Worm (Caenorhabditis elegans) whole organism, L3 larva: ENCODE measurements around the gene cal-3.

Experiments used
- ama-1 ChIP-seq: fragments of 150-350 bp; optimal IDR thresholded peaks from 2 replicates; lab custom pipeline; 2018
- ceh-16 ChIP-seq: sonication (generic microtip); optimal IDR thresholded peaks from 2 replicates; lab custom pipeline; 2017; ENCODE audit warnings: missing biosample characterization, missing genetic modification characterization
- egl-27 ChIP-seq: sonication (generic microtip); optimal IDR thresholded peaks from 4 replicates; lab custom pipeline; 2017; ENCODE audit warnings: missing biosample characterization, missing genetic modification reagents, missing genetic modification characterization
- fkh-10 ChIP-seq: sonication (generic microtip); optimal IDR thresholded peaks from 2 replicates; lab custom pipeline; 2017; ENCODE audit warnings: missing biosample characterization, missing genetic modification reagents, missing genetic modification characterization
- fos-1 ChIP-seq: fragments of 150-350 bp; optimal IDR thresholded peaks from 2 replicates; lab custom pipeline; 2014; ENCODE audit warnings: missing biosample characterization, missing genetic modification characterization
- jun-1 ChIP-seq: fragments of 150-350 bp; optimal IDR thresholded peaks from 2 replicates; lab custom pipeline; 2014; ENCODE audit warnings: missing biosample characterization, missing genetic modification reagents, missing genetic modification characterization
- lin-39 ChIP-seq: fragments of 150-350 bp; optimal IDR thresholded peaks from 2 replicates; lab custom pipeline; 2018; ENCODE audit warnings: missing biosample characterization, missing genetic modification reagents, missing genetic modification characterization
- lsy-12 ChIP-seq: sonication (generic microtip); optimal IDR thresholded peaks from 2 replicates; lab custom pipeline; 2016; ENCODE audit warnings: mild to moderate bottlenecking, missing genetic modification characterization, missing compliant biosample characterization
- mdl-1 ChIP-seq: fragments of 150-350 bp; optimal IDR thresholded peaks from 2 replicates; lab custom pipeline; 2014; ENCODE audit warnings: missing biosample characterization, missing genetic modification characterization
- nhr-12 ChIP-seq: fragments of 150-350 bp; optimal IDR thresholded peaks from 2 replicates; lab custom pipeline; 2014; ENCODE audit warnings: missing biosample characterization, missing genetic modification characterization
- nhr-28 ChIP-seq: fragments of 150-350 bp; optimal IDR thresholded peaks from 2 replicates; lab custom pipeline; 2014; ENCODE audit warnings: missing biosample characterization, missing genetic modification characterization
- nhr-77 ChIP-seq: fragments of 150-350 bp; optimal IDR thresholded peaks from 2 replicates; lab custom pipeline; 2014; ENCODE audit warnings: missing biosample characterization, missing genetic modification characterization
- sea-2 ChIP-seq: fragments of 150-350 bp; sonication (generic microtip); optimal IDR thresholded peaks from 4 replicates; lab custom pipeline; 2014; ENCODE audit warnings: missing biosample characterization, missing genetic modification reagents, missing genetic modification characterization
- snpc-4 ChIP-seq: fragments of 150-350 bp; optimal IDR thresholded peaks from 2 replicates; lab custom pipeline; 2014; ENCODE audit warnings: missing biosample characterization, missing genetic modification characterization

DNA sequence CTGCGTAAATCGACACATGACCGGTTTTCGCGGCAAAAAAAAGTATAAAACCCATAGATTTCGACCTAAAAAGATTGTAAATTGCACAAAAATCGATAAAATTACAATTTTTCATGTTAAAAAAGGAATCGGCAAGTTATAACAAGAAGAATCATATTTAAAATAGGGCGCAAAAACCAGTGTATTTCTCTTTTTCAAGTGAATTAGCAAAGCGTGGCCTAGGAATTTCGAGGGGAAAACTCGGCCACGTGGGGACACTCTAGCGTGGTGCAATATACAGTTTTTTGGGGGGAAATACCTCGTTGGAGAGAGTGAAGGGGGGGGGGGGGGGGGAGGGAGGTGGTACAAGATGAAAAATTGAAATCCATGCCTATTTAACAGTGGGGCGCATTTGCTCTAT, 27.4 kb downstream of the cal-3 start:
- TF ChIP-seq snpc-4 = no peak
- TF ChIP-seq nhr-77 (tag; lab: Kevin White, UChicago) = no peak
- no peak for TF ChIP-seq sea-2 (GFP tag; lab: Kevin White, UChicago)
- TF ChIP-seq egl-27 (tag; lab: Kevin White, UChicago) = no peak
- TF ChIP-seq ama-1 (lab: Kevin White, UChicago) = no peak
- no peak for TF ChIP-seq lsy-12 (tag; lab: Kevin White, UChicago)
- no peak for TF ChIP-seq mdl-1 (tag; lab: Kevin White, UChicago)
- no peak for TF ChIP-seq jun-1 (tag; lab: Kevin White, UChicago)
- TF ChIP-seq nhr-12 (tag; lab: Kevin White, UChicago) = no peak
- no peak for TF ChIP-seq fkh-10 (GFP tag; lab: Kevin White, UChicago)
- no peak for TF ChIP-seq fos-1 (tag; lab: Kevin White, UChicago)
- TF ChIP-seq nhr-28 = no peak
- no peak for TF ChIP-seq ceh-16 (tag; lab: Kevin White, UChicago)
- TF ChIP-seq lin-39 (tag; lab: Kevin White, UChicago) = no peak
